Fruit fly (Drosophila melanogaster) whole organism, embryonic: Measurements from ENCODE around the gene CG13403.

ENCODE experiments used
- Antp ChIP-seq: fragments of 200-800 bp; sonication (Bioruptor generic); optimal IDR thresholded peaks from 3 replicates; lab custom pipeline; 2016; ENCODE audit warnings: missing biosample characterization, missing genetic modification characterization
- CG1233 ChIP-seq: fragments of 200-800 bp; sonication (Bioruptor generic); optimal IDR thresholded peaks from 4 replicates; lab custom pipeline; 2018; ENCODE audit warnings: missing biosample characterization, mild to moderate bottlenecking, missing genetic modification characterization
- CG17912 ChIP-seq: fragments of 200-800 bp; sonication (Bioruptor generic); optimal IDR thresholded peaks from 2 replicates; lab custom pipeline; 2018; ENCODE audit warnings: missing biosample characterization, mild to moderate bottlenecking, missing genetic modification characterization
- CG30403 ChIP-seq: fragments of 200-800 bp; sonication (Bioruptor generic); optimal IDR thresholded peaks from 3 replicates; lab custom pipeline; 2016; ENCODE audit warnings: missing biosample characterization, missing genetic modification characterization
- D19A ChIP-seq: fragments of 200-800 bp; optimal IDR thresholded peaks from 3 replicates; lab custom pipeline; 2019; ENCODE audit warnings: missing biosample characterization, mild to moderate bottlenecking, missing genetic modification characterization, moderate library complexity
- Dp ChIP-seq: fragments of 200-800 bp; sonication (Bioruptor generic); optimal IDR thresholded peaks from 2 replicates; lab custom pipeline; 2018; ENCODE audit warnings: missing biosample characterization, mild to moderate bottlenecking, missing genetic modification characterization, moderate library complexity
- Max ChIP-seq: fragments of 200-800 bp; sonication (Bioruptor generic); optimal IDR thresholded peaks from 2 replicates; lab custom pipeline; 2016; ENCODE audit warnings: missing biosample characterization, mild to moderate bottlenecking, missing genetic modification characterization
- Med ChIP-seq: fragments of 200-800 bp; sonication (Bioruptor generic); peaks from one replicate; lab custom pipeline; 2016; ENCODE audit warnings: missing biosample characterization, missing genetic modification characterization, mild to moderate bottlenecking, inconsistent platforms, moderate library complexity
- Oaz ChIP-seq: fragments of 200-800 bp; sonication (Bioruptor generic); IDR thresholded peaks from 2 replicates; pipeline ENCODE4 v1.3.6; 2022; ENCODE audit warnings: missing biosample characterization, missing genetic modification characterization
- ara ChIP-seq: fragments of 200-800 bp; sonication (Bioruptor generic); IDR thresholded peaks from 2 replicates; pipeline ENCODE4 v1.3.6; 2022; ENCODE audit warnings: missing biosample characterization, missing genetic modification characterization
- tgo ChIP-seq: fragments of 200-800 bp; sonication (Bioruptor generic); IDR thresholded peaks from 3 replicates; pipeline ENCODE4 v1.3.6; 2022; ENCODE audit warnings: missing biosample characterization, missing genetic modification characterization
- twi ChIP-seq: fragments of 200-800 bp; optimal IDR thresholded peaks from 2 replicates; lab custom pipeline; 2019; ENCODE audit warnings: missing biosample characterization, mild to moderate bottlenecking, missing genetic modification characterization, moderate library complexity
- unpg ChIP-seq: fragments of 200-800 bp; sonication (Bioruptor generic); optimal IDR thresholded peaks from 3 replicates; lab custom pipeline; 2018; ENCODE audit warnings: missing biosample characterization, mild to moderate bottlenecking, missing genetic modification characterization, moderate library complexity

DNA sequence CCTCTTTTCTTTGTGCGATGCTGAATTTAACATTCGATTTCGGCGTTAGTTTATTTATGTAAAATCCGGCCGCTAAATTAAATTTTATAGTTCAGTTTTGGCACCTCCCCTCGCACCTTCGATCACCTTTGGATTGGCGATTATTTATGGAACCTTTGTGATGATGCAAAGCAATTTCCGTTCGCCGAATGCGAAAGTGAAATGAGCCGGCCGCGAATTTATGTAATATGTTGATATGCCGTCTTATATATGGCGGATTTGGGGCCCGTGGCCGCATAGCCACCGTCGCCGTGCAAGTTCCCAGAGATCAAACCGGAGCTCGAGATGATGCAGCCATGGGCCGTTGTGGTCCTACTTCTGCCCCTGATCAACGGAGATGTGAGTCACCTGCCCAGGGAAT lies 15.2 kb downstream of the CG13403 start, which contains the start of gene CG11581:
- TF ChIP-seq tgo (GFP tag; lab: Robert Waterston, UW) (no peak), unpg (no peak), twi (no peak), Oaz (no peak), Max (GFP tag; lab: Kevin White, UChicago) (no peak), D19A (tag; lab: Kevin White, UChicago) (no peak), ara (no peak), CG30403 (no peak), CG1233 (no peak), Dp (GFP tag; lab: Kevin White, UChicago) (no peak), Med (GFP tag; lab: Kevin White, UChicago) (no peak), CG17912 (GFP tag; lab: Kevin White, UChicago) (no peak), Antp (GFP tag; lab: Kevin White, UChicago) (no peak)
